Fruit fly (Drosophila melanogaster): ENCODE data around the gene Or85a.

The Or85a gene

DNA sequence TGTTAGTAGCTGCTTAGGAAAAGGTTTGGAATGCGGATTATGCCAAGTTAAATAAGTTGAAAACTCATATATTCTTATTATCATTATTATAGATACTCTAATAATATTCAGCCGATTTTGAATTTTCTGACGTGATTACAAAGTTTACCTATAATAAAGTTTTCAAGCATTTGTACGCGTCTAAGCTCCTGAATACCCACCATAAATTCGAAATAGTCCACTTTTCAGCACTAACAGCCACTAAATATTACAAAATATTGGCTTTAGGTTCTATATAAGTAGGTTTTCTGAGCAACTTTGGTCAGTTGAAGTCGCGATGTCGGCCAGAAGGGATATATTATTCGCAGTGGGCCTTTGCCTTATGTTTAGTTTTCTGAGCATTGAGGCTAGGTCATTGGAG lies 2.5 kb downstream of the Or85a start, which contains the start of gene CG7443:
CG7443 (plus strand) TSS at position 301 of the 400 bp plus-strand sequence.
- TF ChIP-seq pan (optimal IDR thresholded peaks at IDR 0.05) (no peak), ey (GFP tag; optimal IDR thresholded peaks at IDR 0.05) (no peak), Abd-B (GFP tag; optimal IDR thresholded peaks at IDR 0.05) (no peak), foxo (GFP tag; optimal IDR thresholded peaks at IDR 0.05) (no peak), CrebA (GFP tag; optimal IDR thresholded peaks at IDR 0.05; ENCODE audit: borderline replicate concordance) (no peak), usp (GFP tag; optimal IDR thresholded peaks at IDR 0.05) (no peak), HLH106 (tag; optimal IDR thresholded peaks at IDR 0.05) (no peak), jim (GFP tag; optimal IDR thresholded peaks at IDR 0.05) (no peak), tai (GFP tag; optimal IDR thresholded peaks at IDR 0.05) (no peak), Hnf4 (GFP tag; optimal IDR thresholded peaks at IDR 0.05) (no peak), Jra (GFP tag; optimal IDR thresholded peaks at IDR 0.05) (no peak), CG9705 (GFP tag; optimal IDR thresholded peaks at IDR 0.05) (no peak), Dfd (GFP tag; optimal IDR thresholded peaks at IDR 0.05) (no peak), lola (GFP tag; optimal IDR thresholded peaks at IDR 0.05) (no peak), dl (GFP tag; optimal IDR thresholded peaks at IDR 0.05; ENCODE audit: insufficient read depth in 1 of 2, partially characterized antibody in 2 of 2) (no peak), sage (GFP tag; optimal IDR thresholded peaks at IDR 0.05) (no peak), rgr (GFP tag; optimal IDR thresholded peaks at IDR 0.05) (no peak), sv (GFP tag; optimal IDR thresholded peaks at IDR 0.05) (no peak)

dm6 chr3R:8326884-8327283 lies 5.3 kb downstream of the Or85a start:
- TF ChIP-seq dsf (GFP tag; optimal IDR thresholded peaks at IDR 0.05; ENCODE audit: borderline replicate concordance) (no peak), sv (GFP tag; optimal IDR thresholded peaks at IDR 0.05) (no peak), lola (GFP tag; optimal IDR thresholded peaks at IDR 0.05) (no peak), Jra (GFP tag; optimal IDR thresholded peaks at IDR 0.05) (no peak), N (GFP tag; optimal IDR thresholded peaks at IDR 0.05) (no peak), OdsH (GFP tag; optimal IDR thresholded peaks at IDR 0.05) (no peak), Hr83 (GFP tag; optimal IDR thresholded peaks at IDR 0.05; ENCODE audit: poor library complexity, severe bottlenecking) (no peak), CG32264 (GFP tag; optimal IDR thresholded peaks at IDR 0.05) (no peak), sage (GFP tag; optimal IDR thresholded peaks at IDR 0.05) (no peak), CrebA (GFP tag; optimal IDR thresholded peaks at IDR 0.05; ENCODE audit: borderline replicate concordance) (no peak), Myc (optimal IDR thresholded peaks at IDR 0.05) (no peak), psq (GFP tag; optimal IDR thresholded peaks at IDR 0.05) (no peak), dmrt93B (GFP tag; optimal IDR thresholded peaks at IDR 0.05) (no peak), Rel (GFP tag; optimal IDR thresholded peaks at IDR 0.05) (no peak), Rel (tag; optimal IDR thresholded peaks at IDR 0.05) (no peak), Hnf4 (GFP tag; optimal IDR thresholded peaks at IDR 0.05) (no peak), jim (GFP tag; optimal IDR thresholded peaks at IDR 0.05) (no peak), tai (GFP tag; optimal IDR thresholded peaks at IDR 0.05) (no peak), Sp1 (GFP tag; optimal IDR thresholded peaks at IDR 0.05) (no peak), foxo (GFP tag; optimal IDR thresholded peaks at IDR 0.05) (no peak)

dm6 chr3R:8327967-8328789 lies 6.6 kb downstream of the Or85a start:
- TF ChIP-seq Hr83 (GFP tag; optimal IDR thresholded peaks at IDR 0.05; ENCODE audit: poor library complexity, severe bottlenecking), result no peak
- no peak for TF ChIP-seq Dif (GFP tag; optimal IDR thresholded peaks at IDR 0.05; ENCODE audit: partially characterized antibody)

dm6 chr3R:8329628-8330027 lies 8.1 kb downstream of the Or85a start:
- no peak for TF ChIP-seq OdsH (GFP tag; optimal IDR thresholded peaks at IDR 0.05)
- no peak for TF ChIP-seq h (GFP tag; optimal IDR thresholded peaks at IDR 0.05)
- no peak for TF ChIP-seq fru (GFP tag; optimal IDR thresholded peaks at IDR 0.05)
- TF ChIP-seq woc (GFP tag; optimal IDR thresholded peaks at IDR 0.05), result no peak
- no peak for TF ChIP-seq lola (GFP tag; optimal IDR thresholded peaks at IDR 0.05)
- TF ChIP-seq ey (GFP tag; optimal IDR thresholded peaks at IDR 0.05), result no peak
- no peak for TF ChIP-seq usp (GFP tag; optimal IDR thresholded peaks at IDR 0.05)
- no peak for TF ChIP-seq Vsx2 (GFP tag; optimal IDR thresholded peaks at IDR 0.05; ENCODE audit: partially characterized antibody)
- TF ChIP-seq Hr78 (GFP tag; optimal IDR thresholded peaks at IDR 0.05), result no peak
- TF ChIP-seq N (GFP tag; optimal IDR thresholded peaks at IDR 0.05), result no peak
- TF ChIP-seq psq (GFP tag; optimal IDR thresholded peaks at IDR 0.05), result no peak
- no peak for TF ChIP-seq Jra (GFP tag; optimal IDR thresholded peaks at IDR 0.05)
- TF ChIP-seq Rel (GFP tag; optimal IDR thresholded peaks at IDR 0.05), result no peak
- TF ChIP-seq Rel (tag; optimal IDR thresholded peaks at IDR 0.05), result no peak
- no peak for TF ChIP-seq brk (GFP tag; optimal IDR thresholded peaks at IDR 0.05)
- no peak for TF ChIP-seq sage (GFP tag; optimal IDR thresholded peaks at IDR 0.05)
